Worm (Caenorhabditis elegans) whole organism, late embryonic: ENCODE data around the gene emg-1.
A peak's percentile ranks its signal among the peaks of the same experiment; 100 is the strongest.

Source experiments
- C08G9.2 ChIP-seq: sonication (generic microtip); optimal IDR thresholded peaks from 2 replicates; lab custom pipeline; 2016; ENCODE audit warnings: mild to moderate bottlenecking, missing genetic modification characterization, moderate library complexity, missing compliant biosample characterization
- C38D4.7 ChIP-seq: fragments of 200-800 bp; sonication (Bioruptor generic); optimal IDR thresholded peaks from 2 replicates; lab custom pipeline; 2018; ENCODE audit warnings: mild to moderate bottlenecking, missing genetic modification characterization, moderate library complexity, missing compliant biosample characterization
- K02D7.2 ChIP-seq: sonication (generic microtip); optimal IDR thresholded peaks from 2 replicates; lab custom pipeline; 2017; ENCODE audit warnings: mild to moderate bottlenecking, missing genetic modification characterization, missing compliant biosample characterization
- K09A11.1 ChIP-seq: sonication (generic microtip); optimal IDR thresholded peaks from 2 replicates; lab custom pipeline; 2017; ENCODE audit warnings: antibody characterized with exemption, mild to moderate bottlenecking, missing genetic modification characterization, missing compliant biosample characterization; ENCODE audit not compliant: insufficient read depth
- T23F11.4 ChIP-seq: fragments of 200-800 bp; sonication (Bioruptor generic); optimal IDR thresholded peaks from 2 replicates; lab custom pipeline; 2018; ENCODE audit warnings: mild to moderate bottlenecking, missing genetic modification characterization, missing compliant biosample characterization
- Y22D7AL.16 ChIP-seq: sonication (generic microtip); optimal IDR thresholded peaks from 2 replicates; lab custom pipeline; 2016; ENCODE audit warnings: missing genetic modification characterization, missing compliant biosample characterization
- ahr-1 ChIP-seq: sonication (generic microtip); optimal IDR thresholded peaks from 2 replicates; lab custom pipeline; 2016; ENCODE audit warnings: missing genetic modification characterization, missing compliant biosample characterization
- ama-1 ChIP-seq: fragments of 150-350 bp; optimal IDR thresholded peaks from 2 replicates; lab custom pipeline; 2014
- ceh-18 ChIP-seq: sonication (generic microtip); optimal IDR thresholded peaks from 2 replicates; lab custom pipeline; 2016; ENCODE audit warnings: missing genetic modification characterization, missing compliant biosample characterization
- ceh-19 ChIP-seq: fragments of 200-800 bp; sonication (Bioruptor generic); optimal IDR thresholded peaks from 2 replicates; lab custom pipeline; 2018; ENCODE audit warnings: mild to moderate bottlenecking, missing genetic modification characterization, missing compliant biosample characterization
- ceh-2 ChIP-seq: sonication (generic microtip); optimal IDR thresholded peaks from 2 replicates; lab custom pipeline; 2016; ENCODE audit warnings: missing genotype, missing genetic modification characterization, missing compliant biosample characterization
- ceh-30 ChIP-seq: fragments of 150-350 bp; optimal IDR thresholded peaks from 2 replicates; lab custom pipeline; 2014; ENCODE audit warnings: missing biosample characterization, missing genetic modification characterization
- ceh-31 ChIP-seq: sonication (generic microtip); optimal IDR thresholded peaks from 2 replicates; lab custom pipeline; 2016; ENCODE audit warnings: missing genetic modification characterization, missing compliant biosample characterization
- ceh-45 ChIP-seq: fragments of 200-800 bp; sonication (Bioruptor generic); IDR thresholded peaks from 2 replicates; pipeline ENCODE4 v1.3.6; 2022; ENCODE audit warnings: missing genetic modification reagents, missing genetic modification characterization, missing compliant biosample characterization
- che-1 ChIP-seq: sonication (generic microtip); optimal IDR thresholded peaks from 2 replicates; lab custom pipeline; 2016; ENCODE audit warnings: mild to moderate bottlenecking, missing genetic modification characterization, missing compliant biosample characterization
- elt-4 ChIP-seq: sonication (generic microtip); optimal IDR thresholded peaks from 2 replicates; lab custom pipeline; 2016; ENCODE audit warnings: missing genetic modification characterization, missing compliant biosample characterization
- fax-1 ChIP-seq: sonication (generic microtip); optimal IDR thresholded peaks from 2 replicates; lab custom pipeline; 2016; ENCODE audit warnings: missing genotype, missing genetic modification characterization, missing compliant biosample characterization
- fkh-10 ChIP-seq: fragments of 150-350 bp; optimal IDR thresholded peaks from 2 replicates; lab custom pipeline; 2014; ENCODE audit warnings: missing biosample characterization, missing genetic modification reagents, missing genetic modification characterization
- fkh-6 ChIP-seq: sonication (generic microtip); optimal IDR thresholded peaks from 2 replicates; lab custom pipeline; 2016; ENCODE audit warnings: missing genetic modification characterization, missing compliant biosample characterization
- gmeb-2 ChIP-seq: sonication (generic microtip); optimal IDR thresholded peaks from 2 replicates; lab custom pipeline; 2016; ENCODE audit warnings: missing genetic modification characterization, inconsistent platforms, missing compliant biosample characterization
- hlh-13 ChIP-seq: fragments of 200-800 bp; sonication (Bioruptor generic); optimal IDR thresholded peaks from 2 replicates; lab custom pipeline; 2018; ENCODE audit warnings: mild to moderate bottlenecking, missing genetic modification characterization, missing compliant biosample characterization
- hlh-30 ChIP-seq: sonication (generic microtip); optimal IDR thresholded peaks from 2 replicates; lab custom pipeline; 2017; ENCODE audit warnings: antibody characterized with exemption, missing genetic modification characterization, missing compliant biosample characterization; ENCODE audit not compliant: insufficient read depth
- hlh-6 ChIP-seq: sonication (generic microtip); optimal IDR thresholded peaks from 2 replicates; lab custom pipeline; 2016; ENCODE audit warnings: missing genotype, missing genetic modification characterization, missing compliant biosample characterization
- madf-2 ChIP-seq: sonication (generic microtip); optimal IDR thresholded peaks from 2 replicates; lab custom pipeline; 2017; ENCODE audit warnings: missing genetic modification characterization, missing compliant biosample characterization
- mec-3 ChIP-seq: sonication (generic microtip); optimal IDR thresholded peaks from 2 replicates; lab custom pipeline; 2016; ENCODE audit warnings: borderline replicate concordance, missing genetic modification characterization, missing compliant biosample characterization
- nfya-1 ChIP-seq: sonication (generic microtip); optimal IDR thresholded peaks from 2 replicates; lab custom pipeline; 2017; ENCODE audit warnings: missing genetic modification characterization, mild to moderate bottlenecking, missing compliant biosample characterization, antibody characterized with exemption, moderate library complexity
- nhr-11 ChIP-seq: fragments of 150-350 bp; optimal IDR thresholded peaks from 2 replicates; lab custom pipeline; 2014; ENCODE audit warnings: missing biosample characterization, missing genetic modification characterization
- npax-4 ChIP-seq: sonication (generic microtip); optimal IDR thresholded peaks from 2 replicates; lab custom pipeline; 2016; ENCODE audit warnings: missing genetic modification characterization, missing compliant biosample characterization
- pag-3 ChIP-seq: sonication (generic microtip); optimal IDR thresholded peaks from 2 replicates; lab custom pipeline; 2016; ENCODE audit warnings: missing compliant biosample characterization, missing genetic modification characterization, borderline replicate concordance
- pat-9 ChIP-seq: fragments of 200-800 bp; sonication (Bioruptor generic); optimal IDR thresholded peaks from 2 replicates; lab custom pipeline; 2018; ENCODE audit warnings: mild to moderate bottlenecking, missing genetic modification characterization, moderate library complexity, missing compliant biosample characterization
- pqm-1 ChIP-seq: sonication (generic microtip); optimal IDR thresholded peaks from 2 replicates; lab custom pipeline; 2016; ENCODE audit warnings: missing genetic modification characterization, missing compliant biosample characterization
- pros-1 ChIP-seq: fragments of 150-350 bp; optimal IDR thresholded peaks from 2 replicates; lab custom pipeline; 2014; ENCODE audit warnings: missing biosample characterization, missing genetic modification reagents, missing genetic modification characterization
- ref-2 ChIP-seq: sonication (generic microtip); optimal IDR thresholded peaks from 2 replicates; lab custom pipeline; 2016; ENCODE audit warnings: missing genetic modification characterization, missing compliant biosample characterization
- rnt-1 ChIP-seq: sonication (generic microtip); optimal IDR thresholded peaks from 2 replicates; lab custom pipeline; 2016; ENCODE audit warnings: missing genetic modification characterization, missing compliant biosample characterization
- sox-4 ChIP-seq: sonication (generic microtip); optimal IDR thresholded peaks from 2 replicates; lab custom pipeline; 2017; ENCODE audit warnings: mild to moderate bottlenecking, missing genetic modification characterization, inconsistent platforms, missing compliant biosample characterization
- tbx-7 ChIP-seq: sonication (generic microtip); optimal IDR thresholded peaks from 2 replicates; lab custom pipeline; 2016; ENCODE audit warnings: missing genotype, missing genetic modification characterization, missing compliant biosample characterization
- ttx-3 ChIP-seq: sonication (generic microtip); optimal IDR thresholded peaks from 2 replicates; lab custom pipeline; 2016; ENCODE audit warnings: missing genetic modification reagents, missing genetic modification characterization, missing compliant biosample characterization
- unc-42 ChIP-seq: sonication (generic microtip); optimal IDR thresholded peaks from 2 replicates; lab custom pipeline; 2016; ENCODE audit warnings: missing genotype, missing genetic modification characterization, missing compliant biosample characterization
- unc-55 ChIP-seq: sonication (generic microtip); optimal IDR thresholded peaks from 2 replicates; lab custom pipeline; 2017; ENCODE audit warnings: missing biosample characterization, missing genetic modification reagents, missing genetic modification characterization
- unc-86 ChIP-seq: sonication (generic microtip); optimal IDR thresholded peaks from 2 replicates; lab custom pipeline; 2016; ENCODE audit warnings: missing genetic modification characterization, missing compliant biosample characterization
- zip-5 ChIP-seq: sonication (generic microtip); optimal IDR thresholded peaks from 2 replicates; lab custom pipeline; 2016; ENCODE audit warnings: missing genetic modification characterization, missing compliant biosample characterization

emg-1 gene

DNA sequence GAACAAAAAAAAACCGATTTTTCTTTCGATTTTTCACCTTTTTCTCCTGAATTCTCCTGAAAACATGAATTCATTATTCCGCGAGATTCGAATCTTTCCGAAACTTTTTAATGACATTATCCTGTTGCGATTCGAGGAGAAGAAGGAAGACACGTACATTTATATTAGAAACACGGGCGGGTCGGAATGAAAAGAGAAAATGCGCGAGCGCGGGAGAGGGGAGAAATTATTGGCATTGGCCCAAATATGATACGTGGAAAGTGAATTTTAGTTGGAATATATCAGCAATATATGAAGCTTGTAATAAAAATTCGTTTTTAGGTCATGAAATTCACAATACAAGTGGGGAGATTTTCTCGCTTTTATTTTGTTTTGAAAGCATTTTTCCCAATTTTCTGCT, 4.2 kb downstream of the emg-1 start:
- no peak for TF ChIP-seq mec-3

DNA sequence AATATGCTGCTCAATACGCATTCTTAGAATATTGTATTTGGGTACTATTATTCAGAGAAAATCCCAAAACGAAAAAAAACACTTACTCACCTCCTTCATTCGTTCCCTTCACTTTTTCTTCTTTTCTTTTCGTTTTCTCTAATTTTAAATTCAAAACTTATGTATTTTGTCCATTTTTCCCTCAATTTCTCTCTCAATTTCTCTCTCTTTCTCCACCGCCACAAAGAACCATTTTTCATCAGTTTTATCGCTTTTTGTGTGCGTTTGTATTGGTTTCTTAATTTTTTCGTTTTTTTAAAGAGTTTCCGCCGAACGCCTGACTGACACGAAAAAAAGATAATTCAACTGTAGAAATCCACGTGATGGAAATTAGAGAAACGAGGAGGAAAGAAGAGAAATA, 5.4 kb downstream of the emg-1 start, which contains the start of gene cnt-2:
TSS of gene cnt-2 (plus strand) at position 301 of the 400 bp plus-strand sequence.
- TF ChIP-seq elt-4 (tag; lab: Kevin White, UChicago), result no peak
- no peak for TF ChIP-seq sox-4
- no peak for TF ChIP-seq ceh-18 (tag; lab: Kevin White, UChicago)
- TF ChIP-seq fkh-6, result no peak
- no peak for TF ChIP-seq nhr-11

DNA sequence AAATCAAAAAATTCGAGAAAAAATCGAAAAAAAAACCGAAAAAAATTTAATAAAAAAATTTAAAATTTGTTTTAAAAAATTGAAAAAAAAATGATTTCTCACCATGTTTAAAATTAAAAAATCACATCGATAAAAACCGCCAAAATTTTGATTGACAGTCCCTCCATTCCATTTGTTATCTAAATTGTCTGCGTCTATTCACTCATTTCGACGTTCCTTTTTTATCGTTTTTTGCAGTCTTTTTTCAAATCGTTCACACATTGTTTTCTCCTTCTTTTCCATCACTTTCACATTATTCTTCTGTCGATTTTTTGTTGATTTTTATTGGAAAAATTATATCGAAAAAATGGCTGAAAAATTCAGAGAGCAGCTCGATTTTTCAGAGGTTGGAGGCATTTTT, 6.8 kb downstream of the emg-1 start:
- TF ChIP-seq unc-55 (GFP tag; lab: Kevin White, UChicago) (no peak), madf-2 (tag; lab: Kevin White, UChicago) (no peak), rnt-1 (no peak), che-1 (no peak), K02D7.2 (tag; lab: Kevin White, UChicago) (no peak), hlh-6 (tag; lab: Kevin White, UChicago) (no peak), C38D4.7 (GFP tag; lab: Kevin White, UChicago) (no peak), ceh-45 (GFP tag; lab: Robert Waterston, UW) (no peak), Y22D7AL.16 (no peak), sox-4 (no peak), ttx-3 (tag; lab: Kevin White, UChicago) (no peak), hlh-30 (tag; lab: Kevin White, UChicago) (no peak)
- TF ChIP-seq, all 69 proteins: peak for 0

DNA sequence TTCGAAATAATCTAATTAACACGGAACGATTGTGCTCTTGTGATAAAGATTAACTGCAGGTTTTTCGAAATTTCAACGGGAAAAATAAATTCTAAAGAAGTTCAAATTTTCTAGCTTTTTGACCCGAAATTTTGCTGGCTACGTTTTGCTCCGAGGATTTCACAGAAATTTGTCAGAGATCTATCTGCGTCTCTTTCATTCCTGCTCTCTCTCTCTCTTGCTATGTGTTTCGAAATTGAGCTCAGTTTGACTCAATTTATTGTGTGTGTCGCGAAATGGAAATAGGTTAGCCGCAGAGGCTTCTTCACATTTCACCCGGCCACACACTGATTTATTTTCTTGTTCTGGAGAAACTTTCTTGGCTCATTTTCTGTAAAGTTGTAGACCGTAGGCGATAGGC, 8.3 kb downstream of the emg-1 start:
- TF ChIP-seq unc-42 (tag; lab: Kevin White, UChicago), result peak; percentile 45
- TF ChIP-seq unc-86 (tag; lab: Kevin White, UChicago), result no peak
- TF ChIP-seq unc-55 (GFP tag; lab: Kevin White, UChicago), result no peak

DNA sequence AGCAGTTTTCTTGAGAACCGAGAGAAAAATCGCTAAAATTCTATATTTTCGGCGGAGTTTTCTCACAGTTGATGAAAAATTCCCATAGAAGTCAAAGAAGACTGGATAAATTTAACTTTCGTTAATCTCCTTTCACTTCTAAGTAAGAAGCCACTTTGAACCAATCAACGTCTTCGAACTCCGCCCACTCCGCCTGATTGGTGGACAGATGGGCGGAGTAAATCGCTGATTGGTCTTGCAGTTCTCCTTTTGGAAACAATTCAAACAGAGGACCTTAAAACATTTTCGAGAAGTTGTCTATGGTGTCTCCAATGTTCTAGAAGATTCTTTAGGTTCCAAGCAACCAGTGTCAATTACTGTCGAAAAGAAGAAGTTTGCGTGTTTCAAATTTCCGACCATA, 9.1 kb downstream of the emg-1 start:
- TF ChIP-seq nfya-1 (tag; lab: Kevin White, UChicago), result peak; percentile 98
- TF ChIP-seq C08G9.2, result no peak
- peak; percentile 5 for TF ChIP-seq ref-2 (tag; lab: Kevin White, UChicago)
- TF ChIP-seq pqm-1 (tag; lab: Kevin White, UChicago), result no peak
- no peak for TF ChIP-seq rnt-1
- TF ChIP-seq, all 69 proteins: peak for 2

DNA sequence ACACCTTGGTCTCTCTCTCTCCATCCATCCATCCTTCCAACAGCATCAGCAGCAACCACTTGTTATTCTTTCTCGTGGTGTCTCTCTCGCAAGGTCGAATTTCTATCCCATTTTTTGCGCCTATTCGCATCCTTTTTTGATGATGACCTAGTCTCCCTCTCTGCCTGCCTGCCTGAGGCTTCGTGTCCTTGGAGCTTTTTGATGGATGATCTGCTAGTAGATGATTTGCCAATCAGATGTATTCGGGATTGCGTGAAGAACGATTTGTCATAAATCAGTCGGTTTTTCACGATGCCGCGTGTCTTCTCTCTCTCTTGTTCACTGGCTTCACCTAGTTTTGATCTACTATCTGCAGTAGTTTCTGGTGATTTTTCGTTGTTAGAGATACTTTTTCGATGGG, 12.0 kb downstream of the emg-1 start:
- TF ChIP-seq ahr-1 (tag; lab: Kevin White, UChicago) (no peak), ceh-2 (tag; lab: Kevin White, UChicago) (no peak), hlh-13 (GFP tag; lab: Kevin White, UChicago) (no peak), T23F11.4 (GFP tag; lab: Kevin White, UChicago) (no peak), fax-1 (tag; lab: Kevin White, UChicago) (no peak), ceh-19 (GFP tag; lab: Kevin White, UChicago) (no peak), madf-2 (tag; lab: Kevin White, UChicago) (no peak), ttx-3 (tag; lab: Kevin White, UChicago) (no peak), gmeb-2 (no peak), pat-9 (tag; lab: Kevin White, UChicago) (no peak)

DNA sequence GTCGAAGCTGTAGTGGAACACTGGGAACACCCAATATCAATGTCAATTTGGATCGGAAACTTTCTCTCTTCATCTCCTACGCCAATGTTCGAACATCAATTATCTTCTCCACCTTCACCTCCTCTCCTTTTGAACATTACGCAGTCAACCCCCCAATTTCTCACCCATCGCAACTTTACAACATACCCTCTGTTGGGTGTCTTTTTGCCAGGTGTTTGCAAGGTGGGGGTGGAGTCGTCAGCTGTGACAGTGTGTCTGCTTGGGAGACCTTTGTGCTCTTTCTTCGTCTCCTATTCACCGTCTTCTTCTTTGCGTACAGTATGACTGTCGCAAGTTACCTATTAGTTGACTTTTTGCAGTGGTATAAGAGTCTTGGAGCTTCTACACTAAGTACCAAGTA, 17.3 kb downstream of the emg-1 start:
- no peak for TF ChIP-seq pag-3 (tag; lab: Kevin White, UChicago)
- TF ChIP-seq pros-1, result no peak
- TF ChIP-seq unc-55 (GFP tag; lab: Kevin White, UChicago), result no peak
- TF ChIP-seq zip-5, result no peak
- no peak for TF ChIP-seq T23F11.4 (GFP tag; lab: Kevin White, UChicago)
- no peak for TF ChIP-seq fkh-10 (GFP tag; lab: Kevin White, UChicago)
- TF ChIP-seq ceh-31 (tag; lab: Kevin White, UChicago), result no peak
- no peak for TF ChIP-seq tbx-7 (tag; lab: Kevin White, UChicago)
- no peak for TF ChIP-seq che-1
- TF ChIP-seq npax-4, result no peak
- no peak for TF ChIP-seq ama-1 (lab: Kevin White, UChicago)
- TF ChIP-seq madf-2 (tag; lab: Kevin White, UChicago), result no peak
- no peak for TF ChIP-seq ceh-30 (tag; lab: Kevin White, UChicago)
- TF ChIP-seq K09A11.1, result no peak
